Fruit fly (Drosophila melanogaster) whole organism, pupa: ENCODE measurements around the gene CG13924.

Experiments
- CG13204 ChIP-seq: fragments of 200-800 bp; sonication (Bioruptor generic); optimal IDR thresholded peaks from 2 replicates; lab custom pipeline; 2018; ENCODE audit warnings: missing biosample characterization, mild to moderate bottlenecking, missing genetic modification characterization, moderate library complexity
- CG14655 ChIP-seq: fragments of 200-800 bp; sonication (Bioruptor generic); optimal IDR thresholded peaks from 3 replicates; lab custom pipeline; 2017; ENCODE audit warnings: mild to moderate bottlenecking, missing biosample characterization, missing genetic modification reagents, missing genetic modification characterization
- CG17806 ChIP-seq: fragments of 200-800 bp; sonication (Bioruptor generic); optimal IDR thresholded peaks from 2 replicates; lab custom pipeline; 2018; ENCODE audit warnings: missing biosample characterization, mild to moderate bottlenecking, missing genetic modification characterization, moderate library complexity
- Pif1A ChIP-seq: fragments of 200-800 bp; sonication (Bioruptor generic); optimal IDR thresholded peaks from 3 replicates; lab custom pipeline; 2016; ENCODE audit warnings: missing biosample characterization, missing genetic modification characterization

DNA sequence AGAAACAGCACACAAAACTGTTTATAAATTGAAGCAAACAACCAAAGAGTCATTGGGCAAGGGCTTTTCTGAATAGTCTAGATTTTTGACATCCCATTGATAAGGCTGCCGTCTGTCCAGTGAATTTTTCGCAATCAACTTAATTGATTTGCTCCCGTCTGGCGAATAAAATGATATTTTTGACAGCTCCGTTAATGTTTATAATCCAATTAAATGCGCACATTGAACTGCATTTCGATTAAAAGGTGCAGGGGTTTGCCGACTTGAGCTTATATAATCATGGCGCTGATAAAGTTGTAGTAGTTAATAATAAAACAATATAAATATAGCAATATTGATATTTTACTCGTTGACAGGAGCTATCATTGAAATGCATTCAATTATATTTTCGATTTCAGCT is 39.2 kb downstream of the CG13924 start:
- TF ChIP-seq CG17806 (no peak), Pif1A (GFP tag; lab: Kevin White, UChicago) (no peak), CG13204 (GFP tag; lab: Kevin White, UChicago) (no peak), CG14655 (GFP tag; lab: Kevin White, UChicago) (no peak)
